Fruit fly (Drosophila melanogaster) whole organism, embryonic: ENCODE results near the gene DCAF12.

Source experiments
- CG10565 ChIP-seq: fragments of 200-800 bp; sonication (Bioruptor generic); optimal IDR thresholded peaks from 3 replicates; lab custom pipeline; 2016; ENCODE audit warnings: missing biosample characterization, mild to moderate bottlenecking, missing genetic modification characterization
- CG10979 ChIP-seq: fragments of 200-800 bp; sonication (Bioruptor generic); optimal IDR thresholded peaks from 2 replicates; lab custom pipeline; 2018; ENCODE audit warnings: missing biosample characterization, mild to moderate bottlenecking, missing genetic modification characterization, moderate library complexity
- CG11247 ChIP-seq: fragments of 200-800 bp; sonication (Bioruptor generic); IDR thresholded peaks from 2 replicates; pipeline ENCODE4 v1.3.6; 2022; ENCODE audit warnings: missing biosample characterization, missing genetic modification characterization
- CG11560 ChIP-seq: fragments of 200-800 bp; sonication (Bioruptor generic); IDR thresholded peaks from 3 replicates; pipeline ENCODE4 v1.3.6; 2022; ENCODE audit warnings: missing biosample characterization, missing genetic modification characterization
- CG1602 ChIP-seq: fragments of 200-800 bp; sonication (Bioruptor generic); optimal IDR thresholded peaks from 3 replicates; lab custom pipeline; 2016; ENCODE audit warnings: missing biosample characterization, missing genetic modification characterization
- CG16815 ChIP-seq: fragments of 200-800 bp; sonication (Bioruptor generic); optimal IDR thresholded peaks from 3 replicates; lab custom pipeline; 2017; ENCODE audit warnings: missing biosample characterization, mild to moderate bottlenecking, missing genetic modification characterization
- CG17359 ChIP-seq: fragments of 200-800 bp; sonication (Bioruptor generic); optimal IDR thresholded peaks from 3 replicates; lab custom pipeline; 2018; ENCODE audit warnings: missing biosample characterization, mild to moderate bottlenecking, missing genetic modification characterization, moderate library complexity
- CG18476 ChIP-seq: fragments of 200-800 bp; sonication (Bioruptor generic); optimal IDR thresholded peaks from 2 replicates; lab custom pipeline; 2016; ENCODE audit warnings: missing biosample characterization, mild to moderate bottlenecking, missing genetic modification characterization
- CG2712 ChIP-seq: fragments of 200-800 bp; optimal IDR thresholded peaks from 3 replicates; lab custom pipeline; 2019; ENCODE audit warnings: missing biosample characterization, mild to moderate bottlenecking, missing genetic modification characterization, moderate library complexity
- CG2875 ChIP-seq: fragments of 200-800 bp; sonication (Bioruptor generic); optimal IDR thresholded peaks from 2 replicates; lab custom pipeline; 2017; ENCODE audit warnings: missing biosample characterization, mild to moderate bottlenecking, missing genetic modification characterization, missing genetic modification reagents
- CG32767 ChIP-seq: fragments of 200-800 bp; sonication (Bioruptor generic); IDR thresholded peaks from 2 replicates; pipeline ENCODE4 v1.3.6; 2022; ENCODE audit warnings: missing biosample characterization, missing genetic modification characterization
- CG32772 ChIP-seq: fragments of 200-800 bp; sonication (Bioruptor generic); IDR thresholded peaks from 2 replicates; pipeline ENCODE4 v1.3.6; 2022; ENCODE audit warnings: missing biosample characterization, missing genetic modification characterization
- CG3838 ChIP-seq: fragments of 200-800 bp; sonication (Bioruptor generic); optimal IDR thresholded peaks from 3 replicates; lab custom pipeline; 2016; ENCODE audit warnings: missing biosample characterization, missing genetic modification characterization
- CG3995 ChIP-seq: fragments of 200-800 bp; sonication (Bioruptor generic); optimal IDR thresholded peaks from 3 replicates; lab custom pipeline; 2016; ENCODE audit warnings: missing biosample characterization, missing genetic modification characterization
- CG5953 ChIP-seq: fragments of 200-800 bp; sonication (Bioruptor generic); IDR thresholded peaks from 2 replicates; pipeline ENCODE4 v1.3.6; 2022; ENCODE audit warnings: missing biosample characterization, missing genetic modification characterization
- CG6791 ChIP-seq: fragments of 200-800 bp; sonication (Bioruptor generic); IDR thresholded peaks from 3 replicates; pipeline ENCODE4 v1.3.6; 2022; ENCODE audit warnings: missing biosample characterization, missing genetic modification characterization; ENCODE audit not compliant: partially characterized antibody
- CG7357 ChIP-seq: fragments of 200-800 bp; sonication (Bioruptor generic); IDR thresholded peaks from 3 replicates; pipeline ENCODE4 v1.3.6; 2022; ENCODE audit warnings: missing biosample characterization, missing genetic modification characterization
- CG7987 ChIP-seq: fragments of 200-800 bp; sonication (Bioruptor generic); optimal IDR thresholded peaks from 2 replicates; lab custom pipeline; 2018; ENCODE audit warnings: missing biosample characterization, mild to moderate bottlenecking, missing genetic modification characterization, moderate library complexity
- CG8089 ChIP-seq: fragments of 200-800 bp; sonication (Bioruptor generic); optimal IDR thresholded peaks from 3 replicates; lab custom pipeline; 2016; ENCODE audit warnings: missing biosample characterization, missing genetic modification characterization
- CG8388 ChIP-seq: fragments of 200-800 bp; sonication (Bioruptor generic); optimal IDR thresholded peaks from 2 replicates; lab custom pipeline; 2019; ENCODE audit warnings: missing biosample characterization, mild to moderate bottlenecking, missing genetic modification characterization, moderate library complexity
- CG9797 ChIP-seq: fragments of 200-800 bp; sonication (Bioruptor generic); optimal IDR thresholded peaks from 3 replicates; lab custom pipeline; 2018; ENCODE audit warnings: missing biosample characterization, mild to moderate bottlenecking, missing genetic modification characterization
- H15 ChIP-seq: fragments of 200-800 bp; sonication (Bioruptor generic); IDR thresholded peaks from 3 replicates; pipeline ENCODE4 v1.3.6; 2022; ENCODE audit warnings: missing biosample characterization, missing genetic modification characterization
- HLH3B ChIP-seq: fragments of 200-800 bp; sonication (Bioruptor generic); IDR thresholded peaks from 2 replicates; pipeline ENCODE4 v1.3.6; 2022; ENCODE audit warnings: missing biosample characterization, missing genetic modification characterization
- Max ChIP-seq: fragments of 200-800 bp; sonication (Bioruptor generic); optimal IDR thresholded peaks from 2 replicates; lab custom pipeline; 2016; ENCODE audit warnings: missing biosample characterization, mild to moderate bottlenecking, missing genetic modification characterization
- Mes4 ChIP-seq: fragments of 200-800 bp; sonication (Bioruptor generic); optimal IDR thresholded peaks from 2 replicates; lab custom pipeline; 2016; ENCODE audit warnings: missing biosample characterization, missing genetic modification characterization
- NFAT ChIP-seq: fragments of 200-800 bp; sonication (Bioruptor generic); IDR thresholded peaks from 2 replicates; pipeline ENCODE4 v1.3.6; 2022; ENCODE audit warnings: missing biosample characterization, missing genetic modification characterization
- Oaz ChIP-seq: fragments of 200-800 bp; sonication (Bioruptor generic); IDR thresholded peaks from 2 replicates; pipeline ENCODE4 v1.3.6; 2022; ENCODE audit warnings: missing biosample characterization, missing genetic modification characterization
- Pdp1 ChIP-seq, 2 experiments: fragments of 200-800 bp; sonication (Bioruptor generic); optimal IDR thresholded peaks; 3 replicates each; lab custom pipeline; 2016; ENCODE audit warnings: missing biosample characterization in 2 of 2, missing genetic modification characterization in 2 of 2, mild to moderate bottlenecking in 1 of 2, moderate library complexity in 1 of 2
- Ravus ChIP-seq: fragments of 200-800 bp; sonication (Bioruptor generic); IDR thresholded peaks from 2 replicates; pipeline ENCODE4 v1.3.6; 2022; ENCODE audit warnings: missing biosample characterization, missing genetic modification characterization
- Rfx ChIP-seq: fragments of 200-800 bp; sonication (Bioruptor generic); IDR thresholded peaks from 2 replicates; pipeline ENCODE4 v1.3.6; 2022; ENCODE audit warnings: missing biosample characterization, missing genetic modification characterization
- Rx ChIP-seq: fragments of 200-800 bp; sonication (Bioruptor generic); IDR thresholded peaks from 2 replicates; pipeline ENCODE4 v1.3.6; 2022; ENCODE audit warnings: missing biosample characterization, missing genetic modification characterization
- Side ChIP-seq: fragments of 200-800 bp; sonication (Bioruptor generic); optimal IDR thresholded peaks from 2 replicates; lab custom pipeline; 2016; ENCODE audit warnings: missing biosample characterization, missing genetic modification characterization
- Sin3A ChIP-seq: fragments of >200 bp; optimal IDR thresholded peaks from 2 replicates; lab custom pipeline; 2018
- Trl ChIP-seq, 3 experiments: fragments of >200 bp in 2 of 3; fragments of 200-800 bp in 1 of 3; sonication (Bioruptor generic) in 1 of 3; optimal IDR thresholded peaks; 2 replicates in 1 of 3; 3 replicates in 2 of 3; lab custom pipeline; 2016 to 2017; ENCODE audit warnings: missing biosample characterization in 1 of 3, missing genetic modification characterization in 1 of 3
- ash1 ChIP-seq: fragments of 200-800 bp; sonication (Bioruptor generic); optimal IDR thresholded peaks from 2 replicates; lab custom pipeline; 2018; ENCODE audit warnings: missing biosample characterization, mild to moderate bottlenecking, missing genetic modification characterization
- chif ChIP-seq, 2 experiments: fragments of 200-800 bp; sonication (Bioruptor generic); optimal IDR thresholded peaks; 3 replicates each; lab custom pipeline; 2016; ENCODE audit warnings: missing biosample characterization in 2 of 2, missing genetic modification characterization in 2 of 2
- dimm ChIP-seq: fragments of 200-800 bp; sonication (Bioruptor generic); IDR thresholded peaks from 2 replicates; pipeline ENCODE4 v1.3.6; 2022; ENCODE audit warnings: missing biosample characterization, missing genetic modification characterization
- dpn ChIP-seq, 2 experiments: fragments of 200-800 bp; sonication (Bioruptor generic); optimal IDR thresholded peaks; 3 replicates each; lab custom pipeline; 2016; ENCODE audit warnings: missing biosample characterization in 2 of 2, missing genetic modification characterization in 2 of 2
- exex ChIP-seq: fragments of 200-800 bp; sonication (Bioruptor generic); optimal IDR thresholded peaks from 4 replicates; lab custom pipeline; 2018; ENCODE audit warnings: missing biosample characterization, mild to moderate bottlenecking, missing genetic modification characterization, moderate library complexity
- h ChIP-seq: fragments of >200 bp; optimal IDR thresholded peaks from 2 replicates; lab custom pipeline; 2017
- insv ChIP-seq, 2 experiments: fragments of 200-800 bp; sonication (Bioruptor generic); optimal IDR thresholded peaks; 3 replicates each; lab custom pipeline; 2016 to 2018; ENCODE audit warnings: missing biosample characterization in 2 of 2, missing genetic modification characterization in 2 of 2
- jumu ChIP-seq: fragments of 200-800 bp; sonication (Bioruptor generic); optimal IDR thresholded peaks from 3 replicates; lab custom pipeline; 2016; ENCODE audit warnings: missing biosample characterization, missing genetic modification characterization
- mld ChIP-seq: fragments of 200-800 bp; sonication (Bioruptor generic); IDR thresholded peaks from 3 replicates; pipeline ENCODE4 v1.3.6; 2022; ENCODE audit warnings: missing biosample characterization, missing genetic modification characterization; ENCODE audit not compliant: partially characterized antibody
- pb ChIP-seq: fragments of 200-800 bp; sonication (Bioruptor generic); optimal IDR thresholded peaks from 3 replicates; lab custom pipeline; 2016; ENCODE audit warnings: missing biosample characterization, missing genetic modification characterization
- peb ChIP-seq: fragments of 200-800 bp; sonication (Bioruptor generic); IDR thresholded peaks from 2 replicates; pipeline ENCODE4 v1.3.6; 2022; ENCODE audit warnings: missing biosample characterization, missing genetic modification characterization
- seq ChIP-seq: fragments of 200-800 bp; sonication (Bioruptor generic); IDR thresholded peaks from 2 replicates; pipeline ENCODE4 v1.3.6; 2022; ENCODE audit warnings: missing biosample characterization, missing genetic modification characterization
- sna ChIP-seq: fragments of 200-800 bp; sonication (Bioruptor generic); IDR thresholded peaks from 2 replicates; pipeline ENCODE4 v1.3.6; 2022; ENCODE audit warnings: missing biosample characterization, missing genetic modification characterization; ENCODE audit not compliant: partially characterized antibody
- ssp ChIP-seq: fragments of 200-800 bp; sonication (Bioruptor generic); IDR thresholded peaks from 2 replicates; pipeline ENCODE4 v1.3.6; 2022; ENCODE audit warnings: missing biosample characterization, missing genetic modification characterization
- twi ChIP-seq: fragments of 200-800 bp; optimal IDR thresholded peaks from 2 replicates; lab custom pipeline; 2019; ENCODE audit warnings: missing biosample characterization, mild to moderate bottlenecking, missing genetic modification characterization, moderate library complexity
- zen ChIP-seq: fragments of 200-800 bp; sonication (Bioruptor generic); optimal IDR thresholded peaks from 3 replicates; lab custom pipeline; 2018; ENCODE audit warnings: missing biosample characterization, mild to moderate bottlenecking, missing genetic modification characterization, moderate library complexity

DCAF12 gene

dm6 chr3R:12010202-12010824 lies 6.5 kb downstream of the DCAF12 start, which contains the start of the genes KLHL18 and GCC185 (continued):
- TF ChIP-seq CG10979 (tag; lab: Kevin White, UChicago) (peak; percentile 66), NFAT (GFP tag; lab: Robert Waterston, UW) (0 out of 2 replicates have a peak, but pooled peaks have one; percentile 37), CG9797 (GFP tag; lab: Kevin White, UChicago) (peak; percentile 40), Mes4 (GFP tag; lab: Kevin White, UChicago) (no peak), Max (GFP tag; lab: Kevin White, UChicago) (peak; percentile 78), Ravus (GFP tag; lab: Robert Waterston, UW) (no peak), dimm (GFP tag; lab: Robert Waterston, UW) (no peak), chif (GFP tag; optimal IDR thresholded peaks at IDR 0.05; lab: Kevin White, UChicago) (peak; percentile 53 to 59), Oaz (GFP tag; lab: Robert Waterston, UW) (peak; percentile 38; the same call in 1 of the 2 replicates), Rfx (GFP tag; lab: Robert Waterston, UW) (peak; percentile 80), CG32772 (GFP tag; lab: Robert Waterston, UW) (peak; percentile 79), seq (GFP tag; lab: Robert Waterston, UW) (no peak), CG5953 (GFP tag; lab: Robert Waterston, UW) (no peak), mld (GFP tag; lab: Robert Waterston, UW) (peak; percentile 19; the same call in 1 of the 3 replicates), CG3838 (peak; percentile 6), CG32767 (GFP tag; lab: Robert Waterston, UW) (no peak), CG16815 (peak; percentile 80), Sin3A (lab: Kevin White, UChicago) (peak; percentile 94), exex (tag; lab: Kevin White, UChicago) (no peak), Pdp1 (GFP tag; optimal IDR thresholded peaks at IDR 0.05; lab: Kevin White, UChicago) (peak in 1 of 2 experiments; percentile 77), Trl (optimal IDR thresholded peaks at IDR 0.05; lab: Kevin White, UChicago) (no peak), Trl (GFP tag; optimal IDR thresholded peaks at IDR 0.05; lab: Kevin White, UChicago) (peak; percentile 39), CG2875 (no peak), HLH3B (GFP tag; lab: Robert Waterston, UW) (peak; percentile 61; the same call in 1 of the 2 replicates), jumu (GFP tag; lab: Kevin White, UChicago) (peak; percentile 66), CG18476 (GFP tag; lab: Kevin White, UChicago) (peak; percentile 74), CG7357 (GFP tag; lab: Robert Waterston, UW) (0 out of 3 replicates have a peak, but pooled peaks have one; percentile 17), CG8388 (no peak), Side (GFP tag; lab: Kevin White, UChicago) (peak; percentile 17), CG2712 (tag; lab: Kevin White, UChicago) (peak; percentile 85), CG8089 (peak; percentile 23), ash1 (GFP tag; lab: Kevin White, UChicago) (no peak), H15 (GFP tag; lab: Robert Waterston, UW) (peak; percentile 55; the same call in 1 of the 3 replicates), peb (GFP tag; lab: Robert Waterston, UW) (peak; percentile 42; the same call in 1 of the 2 replicates), pb (no peak), zen (tag; lab: Kevin White, UChicago) (peak; percentile 78), dpn (GFP tag; optimal IDR thresholded peaks at IDR 0.05; lab: Kevin White, UChicago) (peak; percentile 67 to 83), CG10565 (GFP tag; lab: Kevin White, UChicago) (no peak), CG11560 (tag; lab: Robert Waterston, UW) (peak; percentile 49; the same call in 1 of the 3 replicates), ssp (GFP tag; lab: Robert Waterston, UW) (peak; percentile 79), twi (tag; lab: Kevin White, UChicago) (peak; percentile 69), insv (GFP tag; optimal IDR thresholded peaks at IDR 0.05; lab: Kevin White, UChicago) (peak in 1 of 2 experiments; percentile 85), sna (GFP tag; lab: Robert Waterston, UW) (peak; percentile 69; the same call in 1 of the 2 replicates), CG17359 (tag; lab: Kevin White, UChicago) (peak; percentile 41), Rx (peak; percentile 35; the same call in 1 of the 2 replicates), CG3995 (peak; percentile 74), CG1602 (GFP tag; lab: Kevin White, UChicago) (peak; percentile 80), CG11247 (GFP tag; lab: Robert Waterston, UW) (peak; percentile 53; the same call in 1 of the 2 replicates), CG7987 (GFP tag; lab: Kevin White, UChicago) (no peak), h (lab: Kevin White, UChicago) (no peak), CG6791 (GFP tag; lab: Robert Waterston, UW) (peak; percentile 74)
